Fruit fly (Drosophila melanogaster) whole organism, prepupa: ENCODE data around the gene Pif1A.

Source experiments
- CG11294 ChIP-seq: fragments of 200-800 bp; sonication (Bioruptor generic); IDR thresholded peaks from 2 replicates; pipeline ENCODE4 v1.3.6; 2022; ENCODE audit warnings: missing biosample characterization, missing genetic modification characterization
- CG11762 ChIP-seq: fragments of 200-800 bp; sonication (Bioruptor generic); optimal IDR thresholded peaks from 3 replicates; lab custom pipeline; 2016; ENCODE audit warnings: missing biosample characterization, missing genetic modification characterization; ENCODE audit not compliant: insufficient read depth
- CG11902 ChIP-seq: fragments of 200-800 bp; sonication (Bioruptor generic); optimal IDR thresholded peaks from 3 replicates; lab custom pipeline; 2016; ENCODE audit warnings: missing biosample characterization, missing genetic modification characterization
- CG1621 ChIP-seq: fragments of 200-800 bp; sonication (Bioruptor generic); optimal IDR thresholded peaks from 3 replicates; lab custom pipeline; 2018; ENCODE audit warnings: missing biosample characterization, mild to moderate bottlenecking, missing genetic modification characterization
- CG3032 ChIP-seq: fragments of 200-800 bp; optimal IDR thresholded peaks from 2 replicates; lab custom pipeline; 2019; ENCODE audit warnings: missing biosample characterization, mild to moderate bottlenecking, missing genetic modification characterization, moderate library complexity
- CG32006 ChIP-seq: fragments of 200-800 bp; sonication (Bioruptor generic); optimal IDR thresholded peaks from 3 replicates; lab custom pipeline; 2017; ENCODE audit warnings: missing biosample characterization, mild to moderate bottlenecking, missing genetic modification characterization
- CG34406 ChIP-seq: fragments of 200-800 bp; sonication (Bioruptor generic); optimal IDR thresholded peaks from 3 replicates; lab custom pipeline; 2016; ENCODE audit warnings: missing biosample characterization, missing genetic modification characterization
- CG6276 ChIP-seq: fragments of 200-800 bp; sonication (Bioruptor generic); optimal IDR thresholded peaks from 2 replicates; lab custom pipeline; 2017; ENCODE audit warnings: missing biosample characterization, mild to moderate bottlenecking, missing genetic modification characterization
- CG6792 ChIP-seq: fragments of 200-800 bp; sonication (Bioruptor generic); optimal IDR thresholded peaks from 3 replicates; lab custom pipeline; 2016; ENCODE audit warnings: missing biosample characterization, missing genetic modification characterization
- CG8119 ChIP-seq: fragments of 200-800 bp; sonication (Bioruptor generic); IDR thresholded peaks from 3 replicates; pipeline ENCODE4 v1.3.6; 2022; ENCODE audit warnings: missing biosample characterization, missing genetic modification characterization
- CG8632 ChIP-seq: fragments of 200-800 bp; sonication (Bioruptor generic); optimal IDR thresholded peaks from 3 replicates; lab custom pipeline; 2016; ENCODE audit warnings: missing biosample characterization, missing genetic modification characterization
- Eip75B ChIP-seq: fragments of 200-800 bp; sonication (Bioruptor generic); optimal IDR thresholded peaks from 3 replicates; lab custom pipeline; 2016; ENCODE audit warnings: missing biosample characterization, missing genetic modification characterization
- Eip93F ChIP-seq: fragments of 200-800 bp; sonication (Bioruptor generic); optimal IDR thresholded peaks from 2 replicates; lab custom pipeline; 2016; ENCODE audit warnings: missing biosample characterization, mild to moderate bottlenecking, missing genetic modification characterization
- Ets96B ChIP-seq: fragments of 200-800 bp; optimal IDR thresholded peaks from 2 replicates; lab custom pipeline; 2019; ENCODE audit warnings: missing biosample characterization, mild to moderate bottlenecking, missing genetic modification characterization, moderate library complexity
- Hr4 ChIP-seq: fragments of 200-800 bp; sonication (Bioruptor generic); optimal IDR thresholded peaks from 3 replicates; lab custom pipeline; 2016; ENCODE audit warnings: missing biosample characterization, missing genetic modification characterization
- Met ChIP-seq: fragments of 200-800 bp; sonication (Bioruptor generic); optimal IDR thresholded peaks from 3 replicates; lab custom pipeline; 2016; ENCODE audit warnings: missing biosample characterization, missing genetic modification characterization
- OdsH ChIP-seq: fragments of 200-800 bp; sonication (Bioruptor generic); optimal IDR thresholded peaks from 3 replicates; lab custom pipeline; 2016; ENCODE audit warnings: missing biosample characterization, missing genetic modification characterization
- Sox15 ChIP-seq: fragments of 200-800 bp; sonication (Bioruptor generic); optimal IDR thresholded peaks from 3 replicates; lab custom pipeline; 2016; ENCODE audit warnings: missing biosample characterization, missing genetic modification characterization
- acj6 ChIP-seq: fragments of 200-800 bp; sonication (Bioruptor generic); optimal IDR thresholded peaks from 3 replicates; lab custom pipeline; 2016; ENCODE audit warnings: missing biosample characterization, missing genetic modification characterization
- eg ChIP-seq: fragments of 200-800 bp; sonication (Bioruptor generic); IDR thresholded peaks from 3 replicates; pipeline ENCODE4 v1.3.6; 2022; ENCODE audit warnings: missing biosample characterization, missing genetic modification characterization
- esn ChIP-seq: fragments of 200-800 bp; sonication (Bioruptor generic); optimal IDR thresholded peaks from 2 replicates; lab custom pipeline; 2016; ENCODE audit warnings: missing biosample characterization, mild to moderate bottlenecking, missing genetic modification characterization, moderate library complexity
- fd85E ChIP-seq: fragments of 200-800 bp; sonication (Bioruptor generic); optimal IDR thresholded peaks from 3 replicates; lab custom pipeline; 2016; ENCODE audit warnings: missing biosample characterization, missing genetic modification characterization
- fkh ChIP-seq: fragments of 200-800 bp; sonication (Bioruptor generic); optimal IDR thresholded peaks from 3 replicates; lab custom pipeline; 2017; ENCODE audit warnings: missing biosample characterization, mild to moderate bottlenecking, missing genetic modification characterization, moderate library complexity
- lz ChIP-seq: fragments of 200-800 bp; sonication (Bioruptor generic); optimal IDR thresholded peaks from 3 replicates; lab custom pipeline; 2016; ENCODE audit warnings: missing biosample characterization, missing genetic modification characterization
- pdm3 ChIP-seq: fragments of 200-800 bp; sonication (Bioruptor generic); optimal IDR thresholded peaks from 3 replicates; lab custom pipeline; 2016; ENCODE audit warnings: missing biosample characterization, missing genetic modification characterization
- spab ChIP-seq: fragments of 200-800 bp; sonication (Bioruptor generic); optimal IDR thresholded peaks from 2 replicates; lab custom pipeline; 2017; ENCODE audit warnings: missing biosample characterization, mild to moderate bottlenecking, missing genetic modification characterization, missing genetic modification reagents

Gene Pif1A

dm6 chr3R:8731597-8732263 is 69.2 kb downstream of the Pif1A start, which contains the start of the genes M1BP and CG8202 (continued):
- TF ChIP-seq CG1621 (tag; lab: Kevin White, UChicago): no peak
- TF ChIP-seq pdm3: no peak
- no peak for TF ChIP-seq Eip75B (GFP tag; lab: Kevin White, UChicago)
- peak; percentile 91 for TF ChIP-seq esn (GFP tag; lab: Kevin White, UChicago)

- TF ChIP-seq CG11294 (GFP tag; lab: Robert Waterston, UW) (no peak), spab (GFP tag; lab: Kevin White, UChicago) (no peak), CG11902 (GFP tag; lab: Kevin White, UChicago) (no peak), OdsH (GFP tag; lab: Kevin White, UChicago) (no peak), Met (no peak), CG3032 (tag; lab: Kevin White, UChicago) (no peak), eg (GFP tag; lab: Robert Waterston, UW) (no peak), CG32006 (GFP tag; lab: Kevin White, UChicago) (no peak), CG1621 (tag; lab: Kevin White, UChicago) (no peak), lz (GFP tag; lab: Kevin White, UChicago) (no peak), Ets96B (tag; lab: Kevin White, UChicago) (no peak), fkh (GFP tag; lab: Kevin White, UChicago) (no peak), fd85E (GFP tag; lab: Kevin White, UChicago) (no peak), Eip93F (GFP tag; lab: Kevin White, UChicago) (no peak), CG6792 (GFP tag; lab: Kevin White, UChicago) (no peak), Hr4 (no peak)
Observed at dm6 chr3R:8729542-8729941, 71.4 kb downstream of the Pif1A start, which contains the start of gene ranshi. Gene ranshi, minus strand, starts transcription at chr3R:8729693.

dm6 chr3R:8726632-8727031 is 74.3 kb downstream of the Pif1A start, which contains the start of gene CG8159:
Gene CG8159, plus strand, starts transcription at chr3R:8726854.
- TF ChIP-seq esn (GFP tag; lab: Kevin White, UChicago) (peak; percentile 25), Ets96B (tag; lab: Kevin White, UChicago) (no peak), CG11762 (GFP tag; lab: Kevin White, UChicago) (no peak), CG8119 (GFP tag; lab: Robert Waterston, UW) (no peak)
- TF ChIP-seq, all 60 proteins: peak for 1

- TF ChIP-seq acj6 (GFP tag; lab: Kevin White, UChicago) (no peak), CG6276 (GFP tag; lab: Kevin White, UChicago) (no peak), CG8119 (GFP tag; lab: Robert Waterston, UW) (no peak), CG8632 (GFP tag; lab: Kevin White, UChicago) (no peak), CG3032 (tag; lab: Kevin White, UChicago) (no peak), CG1621 (tag; lab: Kevin White, UChicago) (no peak), Sox15 (GFP tag; lab: Kevin White, UChicago) (no peak), CG34406 (GFP tag; lab: Kevin White, UChicago) (no peak)
Observed at dm6 chr3R:8725179-8725578, 75.8 kb downstream of the Pif1A start, which contains the start of gene ouib. Gene ouib, plus strand, starts transcription at chr3R:8725479.
